Worm (Caenorhabditis elegans) whole organism, young adult: ENCODE results near the gene ergi-3.

Experiments
- B0019.2 ChIP-seq: fragments of 200-800 bp; sonication (Bioruptor generic); conservative IDR thresholded peaks from 2 replicates; pipeline ENCODE4 v1.3.6; 2022; ENCODE audit warnings: missing genetic modification reagents, missing genetic modification characterization, missing compliant biosample characterization
- B0336.3 ChIP-seq: fragments of 200-800 bp; sonication (Bioruptor generic); IDR thresholded peaks from 2 replicates; pipeline ENCODE4 v1.3.6; 2022; ENCODE audit warnings: missing genetic modification characterization, missing compliant biosample characterization
- C06A6.2 ChIP-seq: fragments of 200-800 bp; sonication (Bioruptor generic); conservative IDR thresholded peaks from 2 replicates; pipeline ENCODE4 v1.3.6; 2022; ENCODE audit warnings: missing genetic modification characterization, missing compliant biosample characterization
- F39B2.1 ChIP-seq: fragments of 200-800 bp; sonication (Bioruptor generic); IDR thresholded peaks from 2 replicates; pipeline ENCODE4 v1.3.6; 2022; ENCODE audit warnings: missing genetic modification reagents, missing genetic modification characterization, missing compliant biosample characterization
- K11D2.4 ChIP-seq: fragments of 200-800 bp; sonication (Bioruptor generic); IDR thresholded peaks from 2 replicates; pipeline ENCODE4 v1.3.6; 2022; ENCODE audit warnings: missing genetic modification reagents, missing genetic modification characterization, missing compliant biosample characterization
- K12H6.12 ChIP-seq: fragments of 200-800 bp; sonication (Bioruptor generic); optimal IDR thresholded peaks from 2 replicates; lab custom pipeline; 2018; ENCODE audit warnings: mild to moderate bottlenecking, missing genetic modification characterization, missing compliant biosample characterization
- ama-1 ChIP-seq, 3 experiments: fragments of 150-350 bp in 1 of 3; sonication (generic microtip) in 2 of 3; optimal IDR thresholded peaks; 2 replicates each; lab custom pipeline; 2014 to 2018; ENCODE audit warnings: missing biosample characterization in 2 of 3, missing genetic modification characterization in 2 of 3, missing genetic modification reagents in 2 of 3
- atf-7 ChIP-seq: sonication (generic microtip); optimal IDR thresholded peaks from 2 replicates; lab custom pipeline; 2017; ENCODE audit warnings: mild to moderate bottlenecking, missing genetic modification characterization, missing compliant biosample characterization
- attf-5 ChIP-seq: fragments of 200-800 bp; sonication (Bioruptor generic); optimal IDR thresholded peaks from 2 replicates; lab custom pipeline; 2018; ENCODE audit warnings: mild to moderate bottlenecking, missing genetic modification characterization, missing compliant biosample characterization
- cebp-1 ChIP-seq, 2 experiments: fragments of 200-800 bp in 1 of 2; sonication (Bioruptor generic) in 1 of 2; sonication (generic microtip) in 1 of 2; IDR thresholded peaks in 1 of 2; optimal IDR thresholded peaks in 1 of 2; 2 replicates each; pipeline versions ENCODE4 v1.3.6 to Lab custom; 2017 to 2022; ENCODE audit warnings: missing compliant biosample characterization in 2 of 2, missing genetic modification characterization in 2 of 2, mild to moderate bottlenecking in 1 of 2, missing genetic modification reagents in 1 of 2, moderate library complexity in 1 of 2
- ceh-27 ChIP-seq: fragments of 200-800 bp; sonication (Bioruptor generic); optimal IDR thresholded peaks from 2 replicates; lab custom pipeline; 2018; ENCODE audit warnings: mild to moderate bottlenecking, missing genetic modification characterization, moderate library complexity, missing compliant biosample characterization
- ceh-58 ChIP-seq: fragments of 200-800 bp; sonication (Bioruptor generic); IDR thresholded peaks from 2 replicates; pipeline ENCODE4 v1.3.6; 2022; ENCODE audit warnings: missing genetic modification characterization, missing compliant biosample characterization
- efl-1 ChIP-seq: fragments of 150-350 bp; optimal IDR thresholded peaks from 2 replicates; lab custom pipeline; 2014; ENCODE audit warnings: missing biosample characterization, missing genetic modification reagents, missing genetic modification characterization
- egrh-3 ChIP-seq: fragments of 200-800 bp; sonication (Bioruptor generic); IDR thresholded peaks from 2 replicates; pipeline ENCODE4 v1.3.6; 2022; ENCODE audit warnings: missing genetic modification reagents, missing genetic modification characterization, missing compliant biosample characterization
- ets-4 ChIP-seq: fragments of 200-800 bp; sonication (Bioruptor generic); optimal IDR thresholded peaks from 2 replicates; lab custom pipeline; 2018; ENCODE audit warnings: mild to moderate bottlenecking, missing genetic modification characterization, missing compliant biosample characterization
- gei-17 ChIP-seq: fragments of 200-800 bp; sonication (Bioruptor generic); optimal IDR thresholded peaks from 2 replicates; lab custom pipeline; 2018; ENCODE audit warnings: mild to moderate bottlenecking, missing genetic modification characterization, missing compliant biosample characterization
- hmg-1.2 ChIP-seq: fragments of 200-800 bp; sonication (Bioruptor generic); IDR thresholded peaks from 2 replicates; pipeline ENCODE4 v1.3.6; 2022; ENCODE audit warnings: missing genetic modification reagents, missing genetic modification characterization, missing compliant biosample characterization
- let-607 ChIP-seq, 2 experiments: fragments of 200-800 bp in 1 of 2; sonication (Bioruptor generic) in 1 of 2; sonication (generic microtip) in 1 of 2; optimal IDR thresholded peaks; 2 replicates each; lab custom pipeline; 2016 to 2018; ENCODE audit warnings: mild to moderate bottlenecking in 2 of 2, missing compliant biosample characterization in 2 of 2, missing genetic modification characterization in 2 of 2, moderate library complexity in 2 of 2, missing genotype in 1 of 2
- lin-26 ChIP-seq: fragments of 200-800 bp; sonication (Bioruptor generic); IDR thresholded peaks from 2 replicates; pipeline ENCODE4 v1.3.6; 2022; ENCODE audit warnings: missing genetic modification reagents, missing genetic modification characterization, missing compliant biosample characterization
- lin-35 ChIP-seq, 3 experiments: fragments of 150-350 bp in 2 of 3; sonication (generic microtip) in 1 of 3; optimal IDR thresholded peaks; 2 replicates each; lab custom pipeline; 2014 to 2018; ENCODE audit warnings: missing biosample characterization in 3 of 3, missing genetic modification characterization in 3 of 3, missing genetic modification reagents in 3 of 3
- lin-40 ChIP-seq: sonication (generic microtip); optimal IDR thresholded peaks from 2 replicates; lab custom pipeline; 2016; ENCODE audit warnings: missing genetic modification characterization, mild to moderate bottlenecking, missing compliant biosample characterization, missing genotype, missing genetic modification reagents
- madf-10 ChIP-seq: sonication (generic microtip); optimal IDR thresholded peaks from 2 replicates; lab custom pipeline; 2016; ENCODE audit warnings: mild to moderate bottlenecking, missing genetic modification characterization, missing compliant biosample characterization
- madf-3 ChIP-seq: fragments of 200-800 bp; sonication (Bioruptor generic); IDR thresholded peaks from 2 replicates; pipeline ENCODE4 v1.3.6; 2022; ENCODE audit warnings: missing genetic modification reagents, missing genetic modification characterization, missing compliant biosample characterization
- mcd-1 ChIP-seq: fragments of 200-800 bp; sonication (Bioruptor generic); IDR thresholded peaks from 2 replicates; pipeline ENCODE4 v1.3.6; 2022; ENCODE audit warnings: missing genetic modification reagents, missing genetic modification characterization, missing compliant biosample characterization
- mxl-1 ChIP-seq: sonication (generic microtip); optimal IDR thresholded peaks from 2 replicates; lab custom pipeline; 2016; ENCODE audit warnings: missing genetic modification characterization, missing compliant biosample characterization
- nhr-80 ChIP-seq: sonication (generic microtip); optimal IDR thresholded peaks from 2 replicates; lab custom pipeline; 2016; ENCODE audit warnings: missing genetic modification characterization, missing compliant biosample characterization
- nhr-90 ChIP-seq: sonication (generic microtip); optimal IDR thresholded peaks from 2 replicates; lab custom pipeline; 2016; ENCODE audit warnings: missing genotype, mild to moderate bottlenecking, missing genetic modification characterization, missing compliant biosample characterization
- snpc-4 ChIP-seq, 5 experiments: fragments of 150-350 bp in 1 of 5; sonication (generic microtip) in 4 of 5; optimal IDR thresholded peaks; 2 replicates each; lab custom pipeline; 2014 to 2018; ENCODE audit warnings: missing genetic modification characterization in 5 of 5, missing biosample characterization in 3 of 5, antibody characterized with exemption in 2 of 5, mild to moderate bottlenecking in 2 of 5, missing compliant biosample characterization in 2 of 5, missing genotype in 2 of 5, moderate library complexity in 2 of 5, missing genetic modification reagents in 1 of 5
- somi-1 ChIP-seq: fragments of 200-800 bp; sonication (Bioruptor generic); optimal IDR thresholded peaks from 2 replicates; lab custom pipeline; 2018; ENCODE audit warnings: mild to moderate bottlenecking, missing genetic modification characterization, missing compliant biosample characterization
- sptf-2 ChIP-seq: fragments of 200-800 bp; sonication (Bioruptor generic); optimal IDR thresholded peaks from 2 replicates; lab custom pipeline; 2018; ENCODE audit warnings: mild to moderate bottlenecking, missing genetic modification characterization, missing compliant biosample characterization
- tbp1 ChIP-seq: fragments of 200-800 bp; sonication (Bioruptor generic); optimal IDR thresholded peaks from 2 replicates; lab custom pipeline; 2018; ENCODE audit warnings: mild to moderate bottlenecking, missing genetic modification characterization, missing compliant biosample characterization
- unc-130 ChIP-seq: sonication (generic microtip); optimal IDR thresholded peaks from 2 replicates; lab custom pipeline; 2016; ENCODE audit warnings: missing genetic modification reagents, missing genetic modification characterization, missing compliant biosample characterization
- xnd-1 ChIP-seq: sonication (generic microtip); optimal IDR thresholded peaks from 2 replicates; lab custom pipeline; 2016; ENCODE audit warnings: missing genotype, missing genetic modification reagents, missing genetic modification characterization, missing compliant biosample characterization
- zfh-2 ChIP-seq: fragments of 200-800 bp; sonication (Bioruptor generic); conservative IDR thresholded peaks from 2 replicates; pipeline ENCODE4 v1.3.6; 2022; ENCODE audit warnings: missing genetic modification reagents, missing genetic modification characterization, missing compliant biosample characterization
- zim-3 ChIP-seq: sonication (generic microtip); optimal IDR thresholded peaks from 2 replicates; lab custom pipeline; 2017; ENCODE audit warnings: mild to moderate bottlenecking, missing genetic modification characterization, moderate library complexity, missing compliant biosample characterization
- ztf-18 ChIP-seq: sonication (generic microtip); optimal IDR thresholded peaks from 2 replicates; lab custom pipeline; 2016; ENCODE audit warnings: missing genotype, mild to moderate bottlenecking, missing genetic modification characterization, missing compliant biosample characterization
- ztf-26 ChIP-seq: sonication (generic microtip); optimal IDR thresholded peaks from 2 replicates; lab custom pipeline; 2017; ENCODE audit warnings: missing genetic modification characterization, missing compliant biosample characterization
- ztf-3 ChIP-seq: fragments of 200-800 bp; sonication (Bioruptor generic); optimal IDR thresholded peaks from 2 replicates; lab custom pipeline; 2018; ENCODE audit warnings: mild to moderate bottlenecking, missing genetic modification characterization, missing compliant biosample characterization

Gene ergi-3

ce11 chrX:15567986-15568940 lies 48.3 kb downstream of the ergi-3 start, which contains the start of gene dyn-1:
Gene dyn-1, plus strand, starts transcription at chrX:15568890.
- peak; percentile 76 for TF ChIP-seq ztf-26
- TF ChIP-seq mcd-1 (GFP tag; lab: Robert Waterston, UW): peak; percentile 64
- TF ChIP-seq ztf-3 (GFP tag; lab: Kevin White, UChicago): peak; percentile 7
- no peak for TF ChIP-seq xnd-1 (tag; lab: Kevin White, UChicago)
- no peak for TF ChIP-seq B0019.2 (GFP tag; lab: Robert Waterston, UW)
- TF ChIP-seq efl-1: peak; percentile 28
- 0 out of 2 replicates have a peak, but pooled peaks have one; percentile 13 for TF ChIP-seq lin-26 (GFP tag; lab: Robert Waterston, UW)
- peak; percentile 48 for TF ChIP-seq C06A6.2 (GFP tag; lab: Robert Waterston, UW)
- TF ChIP-seq ceh-58 (GFP tag; lab: Robert Waterston, UW): no peak
- peak; percentile 65 for TF ChIP-seq lin-40 (tag; lab: Kevin White, UChicago)
- no peak for TF ChIP-seq unc-130 (GFP tag; lab: Kevin White, UChicago)
- peak; percentile 49; the same call in 1 of the 2 replicates for TF ChIP-seq B0336.3 (GFP tag; lab: Robert Waterston, UW)
- peak; percentile 39 for TF ChIP-seq madf-10 (tag; lab: Kevin White, UChicago)
- TF ChIP-seq zim-3 (tag; lab: Kevin White, UChicago): no peak
- TF ChIP-seq gei-17 (GFP tag; lab: Kevin White, UChicago): peak; percentile 61
- peak; percentile 70 for TF ChIP-seq K11D2.4 (GFP tag; lab: Robert Waterston, UW)
- TF ChIP-seq zfh-2 (GFP tag; lab: Robert Waterston, UW): peak; percentile 92
- TF ChIP-seq somi-1 (GFP tag; lab: Kevin White, UChicago): peak; percentile 18
- peak; percentile 13 for TF ChIP-seq tbp1 (GFP tag; lab: Kevin White, UChicago)
- TF ChIP-seq nhr-90 (tag; lab: Kevin White, UChicago): no peak
- peak; percentile 57; the same call in 1 of the 2 replicates for TF ChIP-seq hmg-1.2
- peak; percentile 36 for TF ChIP-seq K12H6.12 (tag; lab: Kevin White, UChicago)
- TF ChIP-seq lin-35 (GFP tag; optimal IDR thresholded peaks at IDR 0.05; lab: Kevin White, UChicago): peak in 1 of 3 experiments; percentile 7
- TF ChIP-seq ztf-18 (tag; lab: Kevin White, UChicago): peak; percentile 92
- peak; percentile 64; the same call in 1 of the 2 replicates for TF ChIP-seq madf-3 (GFP tag; lab: Robert Waterston, UW)
- peak; percentile 95 for TF ChIP-seq nhr-80 (tag; lab: Kevin White, UChicago)
- TF ChIP-seq ama-1 (optimal IDR thresholded peaks at IDR 0.05; lab: Kevin White, UChicago): no peak
- peak in 1 of 2 experiments; percentile 2 for TF ChIP-seq ama-1 (GFP tag; optimal IDR thresholded peaks at IDR 0.05; lab: Kevin White, UChicago)
- TF ChIP-seq ets-4: no peak
- TF ChIP-seq snpc-4 (GFP tag; optimal IDR thresholded peaks at IDR 0.05; lab: Kevin White, UChicago): no peak
- TF ChIP-seq snpc-4 (tag; optimal IDR thresholded peaks at IDR 0.05; lab: Kevin White, UChicago): peak in 3 of 4 experiments; percentile 39 to 46 (median 40)
- no peak for TF ChIP-seq mxl-1
- peak; percentile 47 for TF ChIP-seq atf-7 (tag; lab: Kevin White, UChicago)
- no peak for TF ChIP-seq sptf-2 (GFP tag; lab: Kevin White, UChicago)
- no peak for TF ChIP-seq F39B2.1
- TF ChIP-seq ceh-27 (GFP tag; lab: Kevin White, UChicago): peak; percentile 3
- peak; percentile 39 for TF ChIP-seq egrh-3 (GFP tag; lab: Robert Waterston, UW)
- TF ChIP-seq cebp-1 (GFP tag; IDR thresholded peaks at IDR 0.05; lab: Robert Waterston, UW): no peak; the same call in 1 of the 2 replicates
- TF ChIP-seq cebp-1 (tag; optimal IDR thresholded peaks at IDR 0.05; lab: Kevin White, UChicago): peak; percentile 82
- TF ChIP-seq attf-5 (GFP tag; lab: Kevin White, UChicago): peak; percentile 87
- peak; percentile 29 to 62 for TF ChIP-seq let-607 (tag; optimal IDR thresholded peaks at IDR 0.05; lab: Kevin White, UChicago)
